Worm (Caenorhabditis elegans): Measurements from ENCODE around the gene mdt-20.

mdt-20 gene

ce11 chrIV:1168311-1168965 lies 19.2 kb upstream of the mdt-20 start (continued):
- TF ChIP-seq mxl-3 (GFP tag; optimal IDR thresholded peaks at IDR 0.05), result peak; percentile 75
- peak; percentile 71 for TF ChIP-seq nhr-6 (tag; optimal IDR thresholded peaks at IDR 0.05)
- peak; percentile 88 for TF ChIP-seq hlh-30 (tag; optimal IDR thresholded peaks at IDR 0.05; ENCODE audit: insufficient read depth)
- TF ChIP-seq saeg-2 (GFP tag; IDR thresholded peaks at IDR 0.05), result no peak
- TF ChIP-seq T26A8.4 (GFP tag; IDR thresholded peaks at IDR 0.05), result no peak
- no peak for TF ChIP-seq ztf-7 (tag; optimal IDR thresholded peaks at IDR 0.05)
- no peak for TF ChIP-seq lsy-2 (tag; optimal IDR thresholded peaks at IDR 0.05)
- TF ChIP-seq unc-130 (GFP tag; optimal IDR thresholded peaks at IDR 0.05), result no peak
- TF ChIP-seq aha-1 (tag), result peak; percentile 65

ce11 chrIV:1170408-1170807 lies 17.2 kb upstream of the mdt-20 start, which contains the start of gene cec-2:
Gene cec-2 (plus strand): TSS chrIV:1170708.
- TF ChIP-seq lim-7 (GFP tag; IDR thresholded peaks at IDR 0.05), result no peak
- TF ChIP-seq ceh-20 (GFP tag; IDR thresholded peaks at IDR 0.05), result no peak
- TF ChIP-seq F44E2.7 (GFP tag; IDR thresholded peaks at IDR 0.05), result no peak
- TF ChIP-seq F26F4.8 (GFP tag; conservative IDR thresholded peaks at IDR 0.05), result no peak
- TF ChIP-seq hlh-30 (tag; optimal IDR thresholded peaks at IDR 0.05; ENCODE audit: insufficient read depth), result no peak
- TF ChIP-seq Y48G9A.11 (GFP tag; IDR thresholded peaks at IDR 0.05), result no peak
- TF ChIP-seq nhr-6 (tag; optimal IDR thresholded peaks at IDR 0.05), result no peak
- no peak for TF ChIP-seq ZK337.2 (GFP tag; IDR thresholded peaks at IDR 0.05)
- TF ChIP-seq sdz-12 (GFP tag; optimal IDR thresholded peaks at IDR 0.05), result no peak
- no peak for TF ChIP-seq hlh-11 (tag; optimal IDR thresholded peaks at IDR 0.05)
- no peak for TF ChIP-seq nhr-42 (GFP tag; IDR thresholded peaks at IDR 0.05)
- TF ChIP-seq dpl-1 (GFP tag; optimal IDR thresholded peaks at IDR 0.05), result no peak
- TF ChIP-seq tag-97 (GFP tag; IDR thresholded peaks at IDR 0.05), result no peak
- TF ChIP-seq egl-27 (tag; optimal IDR thresholded peaks at IDR 0.05), result no peak
- no peak for TF ChIP-seq unc-130 (GFP tag; optimal IDR thresholded peaks at IDR 0.05)

ce11 chrIV:1174411-1174810 lies 13.2 kb upstream of the mdt-20 start:
- no peak for TF ChIP-seq dmd-9 (GFP tag; IDR thresholded peaks at IDR 0.05)
- no peak for TF ChIP-seq T20F7.1 (GFP tag; optimal IDR thresholded peaks at IDR 0.05)
- peak; percentile 60 for TF ChIP-seq ceh-28 (tag; optimal IDR thresholded peaks at IDR 0.05)

ce11 chrIV:1176613-1177012 lies 11.0 kb upstream of the mdt-20 start:
- no peak for TF ChIP-seq madf-5 (GFP tag; IDR thresholded peaks at IDR 0.05)
- peak; percentile 60 for TF ChIP-seq ceh-28 (tag; optimal IDR thresholded peaks at IDR 0.05)
- TF ChIP-seq lin-1 (GFP tag; IDR thresholded peaks at IDR 0.05), result no peak

ce11 chrIV:1177683-1178082 lies 9.9 kb upstream of the mdt-20 start, which contains the start of gene Y104H12D.2:
Gene Y104H12D.2 (plus strand): TSS chrIV:1178022.
- no peak for TF ChIP-seq Y5F2A.4 (GFP tag; optimal IDR thresholded peaks at IDR 0.05)
- peak; percentile 97 for TF ChIP-seq T20F7.1 (GFP tag; optimal IDR thresholded peaks at IDR 0.05)
- no peak for TF ChIP-seq daf-16 (GFP tag; optimal IDR thresholded peaks at IDR 0.05)
- TF ChIP-seq daf-16 (tag; optimal IDR thresholded peaks at IDR 0.05), result peak; percentile 41
- TF ChIP-seq lsy-2 (tag; optimal IDR thresholded peaks at IDR 0.05), result peak in 1 of 2 experiments; percentile 49
- peak; percentile 96 for TF ChIP-seq Y48G9A.11 (GFP tag; IDR thresholded peaks at IDR 0.05)
- TF ChIP-seq ztf-7 (tag; optimal IDR thresholded peaks at IDR 0.05), result no peak
- no peak for TF ChIP-seq egl-27 (tag; optimal IDR thresholded peaks at IDR 0.05)
- TF ChIP-seq lin-15B (tag; optimal IDR thresholded peaks at IDR 0.05), result no peak
- no peak for TF ChIP-seq spr-3 (GFP tag; optimal IDR thresholded peaks at IDR 0.05)
- TF ChIP-seq dpl-1 (GFP tag; optimal IDR thresholded peaks at IDR 0.05), result peak; percentile 90
- peak; percentile 15 for TF ChIP-seq hlh-30 (tag; optimal IDR thresholded peaks at IDR 0.05; ENCODE audit: insufficient read depth)
- TF ChIP-seq F26F4.8 (GFP tag; conservative IDR thresholded peaks at IDR 0.05), result no peak
- TF ChIP-seq zip-11 (GFP tag; IDR thresholded peaks at IDR 0.05), result no peak
- TF ChIP-seq ama-1 (optimal IDR thresholded peaks at IDR 0.05), result no peak
- no peak for TF ChIP-seq nhr-102 (tag; optimal IDR thresholded peaks at IDR 0.05)
- TF ChIP-seq unc-62 (GFP tag; optimal IDR thresholded peaks at IDR 0.05 in 1 of 2), result no peak
- no peak for TF ChIP-seq unc-62 (tag; optimal IDR thresholded peaks at IDR 0.05)

Data from whole organism, L4 larva.